Fruit fly (Drosophila melanogaster) whole organism, prepupa: Measurements from ENCODE around the gene Ada1-1.
A peak's percentile ranks its signal among the peaks of the same experiment; 100 is the strongest.

Experiments used
- CG11762 ChIP-seq: fragments of 200-800 bp; sonication (Bioruptor generic); optimal IDR thresholded peaks from 3 replicates; lab custom pipeline; 2016; ENCODE audit warnings: missing biosample characterization, missing genetic modification characterization; ENCODE audit not compliant: insufficient read depth
- CG11902 ChIP-seq: fragments of 200-800 bp; sonication (Bioruptor generic); optimal IDR thresholded peaks from 3 replicates; lab custom pipeline; 2016; ENCODE audit warnings: missing biosample characterization, missing genetic modification characterization
- CG1621 ChIP-seq: fragments of 200-800 bp; sonication (Bioruptor generic); optimal IDR thresholded peaks from 3 replicates; lab custom pipeline; 2018; ENCODE audit warnings: missing biosample characterization, mild to moderate bottlenecking, missing genetic modification characterization
- CG16779 ChIP-seq: fragments of 200-800 bp; sonication (Bioruptor generic); optimal IDR thresholded peaks from 3 replicates; lab custom pipeline; 2017; ENCODE audit warnings: missing biosample characterization, mild to moderate bottlenecking, missing genetic modification characterization
- CG31627 ChIP-seq: fragments of 200-800 bp; sonication (Bioruptor generic); optimal IDR thresholded peaks from 3 replicates; lab custom pipeline; 2016; ENCODE audit warnings: missing biosample characterization, missing genetic modification characterization
- CG34406 ChIP-seq: fragments of 200-800 bp; sonication (Bioruptor generic); optimal IDR thresholded peaks from 3 replicates; lab custom pipeline; 2016; ENCODE audit warnings: missing biosample characterization, missing genetic modification characterization
- CG3919 ChIP-seq: fragments of 200-800 bp; sonication (Bioruptor generic); optimal IDR thresholded peaks from 3 replicates; lab custom pipeline; 2016; ENCODE audit warnings: missing biosample characterization, missing genetic modification characterization
- CG4318 ChIP-seq: fragments of 200-800 bp; sonication (Bioruptor generic); optimal IDR thresholded peaks from 3 replicates; lab custom pipeline; 2017; ENCODE audit warnings: missing biosample characterization, mild to moderate bottlenecking, missing genetic modification characterization
- CG6163 ChIP-seq: fragments of 200-800 bp; sonication (Bioruptor generic); IDR thresholded peaks from 3 replicates; pipeline ENCODE4 v1.3.6; 2022; ENCODE audit warnings: missing biosample characterization, missing genetic modification characterization
- CG6276 ChIP-seq: fragments of 200-800 bp; sonication (Bioruptor generic); optimal IDR thresholded peaks from 2 replicates; lab custom pipeline; 2017; ENCODE audit warnings: missing biosample characterization, mild to moderate bottlenecking, missing genetic modification characterization
- CG6792 ChIP-seq: fragments of 200-800 bp; sonication (Bioruptor generic); optimal IDR thresholded peaks from 3 replicates; lab custom pipeline; 2016; ENCODE audit warnings: missing biosample characterization, missing genetic modification characterization
- CG6808 ChIP-seq: fragments of 200-800 bp; sonication (Bioruptor generic); optimal IDR thresholded peaks from 3 replicates; lab custom pipeline; 2017; ENCODE audit warnings: missing biosample characterization, missing genetic modification characterization, mild to moderate bottlenecking, moderate library complexity, missing genetic modification reagents
- CG6854 ChIP-seq: fragments of 200-800 bp; sonication (Bioruptor generic); optimal IDR thresholded peaks from 2 replicates; lab custom pipeline; 2017; ENCODE audit warnings: missing biosample characterization, mild to moderate bottlenecking, missing genetic modification characterization
- CG8319 ChIP-seq: fragments of 200-800 bp; sonication (Bioruptor generic); optimal IDR thresholded peaks from 3 replicates; lab custom pipeline; 2016; ENCODE audit warnings: missing biosample characterization, missing genetic modification characterization
- CG8632 ChIP-seq: fragments of 200-800 bp; sonication (Bioruptor generic); optimal IDR thresholded peaks from 3 replicates; lab custom pipeline; 2016; ENCODE audit warnings: missing biosample characterization, missing genetic modification characterization
- Eip78C ChIP-seq: fragments of 200-800 bp; sonication (Bioruptor generic); peaks from one replicate; lab custom pipeline; 2016; ENCODE audit warnings: missing biosample characterization, missing genetic modification characterization
- Eip93F ChIP-seq: fragments of 200-800 bp; sonication (Bioruptor generic); optimal IDR thresholded peaks from 2 replicates; lab custom pipeline; 2016; ENCODE audit warnings: missing biosample characterization, mild to moderate bottlenecking, missing genetic modification characterization
- Ets21C ChIP-seq: fragments of 200-800 bp; sonication (Bioruptor generic); optimal IDR thresholded peaks from 3 replicates; lab custom pipeline; 2016; ENCODE audit warnings: missing biosample characterization, missing genetic modification characterization
- Gug ChIP-seq: fragments of 200-800 bp; sonication (Bioruptor generic); IDR thresholded peaks from 2 replicates; pipeline ENCODE4 v1.3.6; 2022; ENCODE audit warnings: missing biosample characterization, missing genetic modification characterization
- Hr4 ChIP-seq: fragments of 200-800 bp; sonication (Bioruptor generic); optimal IDR thresholded peaks from 3 replicates; lab custom pipeline; 2016; ENCODE audit warnings: missing biosample characterization, missing genetic modification characterization
- Lpt ChIP-seq: fragments of 200-800 bp; sonication (Bioruptor generic); optimal IDR thresholded peaks from 3 replicates; lab custom pipeline; 2016; ENCODE audit warnings: missing biosample characterization, missing genetic modification characterization
- Met ChIP-seq: fragments of 200-800 bp; sonication (Bioruptor generic); optimal IDR thresholded peaks from 3 replicates; lab custom pipeline; 2016; ENCODE audit warnings: missing biosample characterization, missing genetic modification characterization
- OdsH ChIP-seq: fragments of 200-800 bp; sonication (Bioruptor generic); optimal IDR thresholded peaks from 3 replicates; lab custom pipeline; 2016; ENCODE audit warnings: missing biosample characterization, missing genetic modification characterization
- Smox ChIP-seq: fragments of 200-800 bp; sonication (Bioruptor generic); optimal IDR thresholded peaks from 3 replicates; lab custom pipeline; 2016; ENCODE audit warnings: missing biosample characterization, missing genetic modification characterization
- Sox102F ChIP-seq: fragments of 200-800 bp; sonication (Bioruptor generic); optimal IDR thresholded peaks from 2 replicates; lab custom pipeline; 2016; ENCODE audit warnings: missing biosample characterization, mild to moderate bottlenecking, missing genetic modification characterization
- Sox14 ChIP-seq: fragments of 200-800 bp; sonication (Bioruptor generic); optimal IDR thresholded peaks from 3 replicates; lab custom pipeline; 2016; ENCODE audit warnings: missing biosample characterization, missing genetic modification characterization
- cyc ChIP-seq: fragments of 200-800 bp; sonication (Bioruptor generic); optimal IDR thresholded peaks from 3 replicates; lab custom pipeline; 2016; ENCODE audit warnings: missing biosample characterization, missing genetic modification characterization
- dac ChIP-seq: fragments of 200-800 bp; sonication (Bioruptor generic); optimal IDR thresholded peaks from 2 replicates; lab custom pipeline; 2017; ENCODE audit warnings: missing biosample characterization, mild to moderate bottlenecking, missing genetic modification characterization
- eg ChIP-seq: fragments of 200-800 bp; sonication (Bioruptor generic); IDR thresholded peaks from 3 replicates; pipeline ENCODE4 v1.3.6; 2022; ENCODE audit warnings: missing biosample characterization, missing genetic modification characterization
- fd85E ChIP-seq: fragments of 200-800 bp; sonication (Bioruptor generic); optimal IDR thresholded peaks from 3 replicates; lab custom pipeline; 2016; ENCODE audit warnings: missing biosample characterization, missing genetic modification characterization
- lz ChIP-seq: fragments of 200-800 bp; sonication (Bioruptor generic); optimal IDR thresholded peaks from 3 replicates; lab custom pipeline; 2016; ENCODE audit warnings: missing biosample characterization, missing genetic modification characterization
- net ChIP-seq: fragments of 200-800 bp; sonication (Bioruptor generic); optimal IDR thresholded peaks from 3 replicates; lab custom pipeline; 2016; ENCODE audit warnings: missing biosample characterization, missing genetic modification characterization
- pdm3 ChIP-seq: fragments of 200-800 bp; sonication (Bioruptor generic); optimal IDR thresholded peaks from 3 replicates; lab custom pipeline; 2016; ENCODE audit warnings: missing biosample characterization, missing genetic modification characterization
- svp ChIP-seq: fragments of 200-800 bp; sonication (Bioruptor generic); peaks from one replicate; lab custom pipeline; 2016; ENCODE audit warnings: missing biosample characterization, missing genetic modification characterization
- vri ChIP-seq: fragments of 200-800 bp; sonication (Bioruptor generic); optimal IDR thresholded peaks from 3 replicates; lab custom pipeline; 2016; ENCODE audit warnings: missing biosample characterization, mild to moderate bottlenecking, missing genetic modification characterization

Gene Ada1-1

dm6 chr2L:12028808-12029207, 32.2 kb downstream of the Ada1-1 start:
- TF ChIP-seq net (GFP tag; lab: Kevin White, UChicago): no peak
- peak; percentile 80 for TF ChIP-seq vri
- no peak for TF ChIP-seq CG11902 (GFP tag; lab: Kevin White, UChicago)
- no peak for TF ChIP-seq CG8319 (GFP tag; lab: Kevin White, UChicago)
- no peak for TF ChIP-seq cyc (GFP tag; lab: Kevin White, UChicago)
- TF ChIP-seq Smox (GFP tag; lab: Kevin White, UChicago): no peak
- no peak for TF ChIP-seq CG6276
- TF ChIP-seq dac (GFP tag; lab: Kevin White, UChicago): no peak
- no peak for TF ChIP-seq CG11762 (GFP tag; lab: Kevin White, UChicago)
- TF ChIP-seq CG6854 (GFP tag; lab: Kevin White, UChicago): no peak
- no peak for TF ChIP-seq eg (GFP tag; lab: Robert Waterston, UW)
- TF ChIP-seq svp (GFP tag; lab: Kevin White, UChicago): peak; percentile 99
- no peak for TF ChIP-seq CG6163 (GFP tag; lab: Robert Waterston, UW)
- no peak for TF ChIP-seq fd85E (GFP tag; lab: Kevin White, UChicago)
- TF ChIP-seq Eip78C: peak; percentile 10
- no peak for TF ChIP-seq Sox102F
- no peak for TF ChIP-seq CG1621 (tag; lab: Kevin White, UChicago)
- TF ChIP-seq Sox14 (GFP tag; lab: Kevin White, UChicago): peak; percentile 41
- TF ChIP-seq Ets21C: no peak
- no peak for TF ChIP-seq Lpt (GFP tag; lab: Kevin White, UChicago)
- TF ChIP-seq lz (GFP tag; lab: Kevin White, UChicago): no peak
- TF ChIP-seq CG31627: no peak
- no peak for TF ChIP-seq CG8632 (GFP tag; lab: Kevin White, UChicago)
- TF ChIP-seq Hr4 (GFP tag; lab: Kevin White, UChicago): no peak
- TF ChIP-seq Gug (GFP tag; lab: Robert Waterston, UW): no peak
- no peak for TF ChIP-seq Met (GFP tag; lab: Kevin White, UChicago)
- no peak for TF ChIP-seq CG16779 (tag; lab: Kevin White, UChicago)
- no peak for TF ChIP-seq pdm3 (GFP tag; lab: Kevin White, UChicago)
- TF ChIP-seq CG34406 (GFP tag; lab: Kevin White, UChicago): no peak
- no peak for TF ChIP-seq CG6792
- no peak for TF ChIP-seq CG6808
- no peak for TF ChIP-seq CG3919 (GFP tag; lab: Kevin White, UChicago)
- TF ChIP-seq OdsH: no peak
- TF ChIP-seq, all 60 proteins: peak for 4

DNA sequence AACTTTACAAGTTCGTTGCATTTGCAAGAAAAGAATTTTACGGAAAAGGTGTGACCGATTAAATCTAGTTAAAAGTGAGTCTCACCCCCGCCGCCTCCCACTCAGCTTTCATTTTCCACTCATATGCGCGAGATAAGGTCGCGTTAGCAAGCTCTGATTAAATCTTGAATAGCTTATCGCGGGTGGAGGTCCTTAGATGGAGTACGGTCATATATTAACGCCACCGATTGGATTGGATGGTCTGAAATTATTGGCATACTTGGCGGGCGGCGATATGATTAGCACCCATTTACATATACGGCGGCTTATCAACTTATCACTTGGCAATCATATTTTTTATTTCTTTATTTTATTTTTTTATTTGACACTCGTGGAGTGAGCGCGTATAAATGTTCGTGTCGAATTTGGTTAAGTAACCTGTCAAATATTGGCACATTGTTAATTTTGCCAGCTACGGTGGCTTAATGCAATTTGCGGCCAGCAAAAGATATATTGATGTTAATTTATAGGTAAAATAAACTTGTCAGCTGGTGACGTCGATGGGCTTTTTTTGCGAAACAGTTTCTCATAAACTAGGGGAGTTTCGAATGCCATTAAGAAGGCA, 33.1 kb downstream of the Ada1-1 start:
- TF ChIP-seq svp (GFP tag; lab: Kevin White, UChicago) (peak; percentile 84), vri (peak; percentile 66), CG4318 (no peak)
- TF ChIP-seq, all 60 proteins: peak for 2

dm6 chr2L:12030552-12031131, 34.0 kb downstream of the Ada1-1 start:
- peak; percentile 2 for TF ChIP-seq Eip93F
- peak; percentile 25 for TF ChIP-seq svp (GFP tag; lab: Kevin White, UChicago)
- peak; percentile 57 for TF ChIP-seq vri
- no peak for TF ChIP-seq CG11902 (GFP tag; lab: Kevin White, UChicago)
- no peak for TF ChIP-seq Gug (GFP tag; lab: Robert Waterston, UW)
- TF ChIP-seq, all 60 proteins: peak for 3

- TF ChIP-seq CG6854 (GFP tag; lab: Kevin White, UChicago): no peak
- TF ChIP-seq, all 60 proteins: peak for 0
These were observed 37.3 kb downstream of the Ada1-1 start, which contains the start of gene CG18788 for dm6 chr2L:12033890-12034289. CG18788 (plus strand) TSS chr2L:12034190.
